Worm (Caenorhabditis elegans): ENCODE data around the gene F54D10.5.

ce11 chrII:3775719-3776118 lies 32.3 kb downstream of the F54D10.5 start, which contains the start of gene T24E12.3:
- TF ChIP-seq him-1 (tag; optimal IDR thresholded peaks at IDR 0.05) (no peak), W03F9.2 (tag; optimal IDR thresholded peaks at IDR 0.05) (no peak)
